Worm (Caenorhabditis elegans): ENCODE measurements around the gene math-41.

DNA sequence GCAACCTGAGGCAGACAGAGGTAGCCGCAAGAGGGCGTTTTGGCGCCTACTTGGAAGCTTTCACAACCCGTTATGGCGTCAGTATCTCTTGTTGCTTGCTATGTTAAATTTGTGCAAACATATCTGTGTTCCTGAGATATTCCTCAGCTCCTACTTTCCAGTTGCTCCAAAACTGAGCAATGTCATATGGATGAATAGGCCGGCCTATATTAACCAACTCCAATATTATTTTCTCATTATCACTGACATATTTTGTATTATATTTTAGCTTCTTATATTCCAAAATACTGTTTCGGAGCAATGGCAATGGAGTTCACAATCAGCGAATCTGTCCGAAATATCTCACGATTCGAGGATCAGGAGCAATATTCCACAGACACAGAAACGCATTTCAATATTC is 51.2 kb downstream of the math-41 start, which contains the start of gene math-13:
- TF ChIP-seq F13H6.1 (tag; optimal IDR thresholded peaks at IDR 0.05) (no peak), elt-2 (tag; optimal IDR thresholded peaks at IDR 0.05) (no peak), ama-1 (optimal IDR thresholded peaks at IDR 0.05) (no peak), pat-9 (tag; optimal IDR thresholded peaks at IDR 0.05) (no peak), hlh-13 (GFP tag; optimal IDR thresholded peaks at IDR 0.05) (no peak), lin-11 (tag; optimal IDR thresholded peaks at IDR 0.05) (no peak), unc-86 (tag; optimal IDR thresholded peaks at IDR 0.05) (no peak), rnt-1 (tag; optimal IDR thresholded peaks at IDR 0.05) (no peak), fax-1 (tag; optimal IDR thresholded peaks at IDR 0.05) (no peak), hlh-30 (tag; optimal IDR thresholded peaks at IDR 0.05; ENCODE audit: insufficient read depth) (no peak), tbx-2 (tag; optimal IDR thresholded peaks at IDR 0.05) (no peak)
